Worm (Caenorhabditis elegans) whole organism, late embryonic: ENCODE measurements around the gene nspb-3.

ENCODE experiments used
- C08G9.2 ChIP-seq: sonication (generic microtip); optimal IDR thresholded peaks from 2 replicates; lab custom pipeline; 2016; ENCODE audit warnings: mild to moderate bottlenecking, missing genetic modification characterization, moderate library complexity, missing compliant biosample characterization
- K09A11.1 ChIP-seq: sonication (generic microtip); optimal IDR thresholded peaks from 2 replicates; lab custom pipeline; 2017; ENCODE audit warnings: antibody characterized with exemption, mild to moderate bottlenecking, missing genetic modification characterization, missing compliant biosample characterization; ENCODE audit not compliant: insufficient read depth
- T23F11.4 ChIP-seq: fragments of 200-800 bp; sonication (Bioruptor generic); optimal IDR thresholded peaks from 2 replicates; lab custom pipeline; 2018; ENCODE audit warnings: mild to moderate bottlenecking, missing genetic modification characterization, missing compliant biosample characterization
- ahr-1 ChIP-seq: sonication (generic microtip); optimal IDR thresholded peaks from 2 replicates; lab custom pipeline; 2016; ENCODE audit warnings: missing genetic modification characterization, missing compliant biosample characterization
- ceh-18 ChIP-seq: sonication (generic microtip); optimal IDR thresholded peaks from 2 replicates; lab custom pipeline; 2016; ENCODE audit warnings: missing genetic modification characterization, missing compliant biosample characterization
- ceh-19 ChIP-seq: fragments of 200-800 bp; sonication (Bioruptor generic); optimal IDR thresholded peaks from 2 replicates; lab custom pipeline; 2018; ENCODE audit warnings: mild to moderate bottlenecking, missing genetic modification characterization, missing compliant biosample characterization
- ceh-2 ChIP-seq: sonication (generic microtip); optimal IDR thresholded peaks from 2 replicates; lab custom pipeline; 2016; ENCODE audit warnings: missing genotype, missing genetic modification characterization, missing compliant biosample characterization
- ceh-24 ChIP-seq: sonication (generic microtip); optimal IDR thresholded peaks from 2 replicates; lab custom pipeline; 2016; ENCODE audit warnings: mild to moderate bottlenecking, missing genetic modification characterization, missing compliant biosample characterization
- ceh-31 ChIP-seq: sonication (generic microtip); optimal IDR thresholded peaks from 2 replicates; lab custom pipeline; 2016; ENCODE audit warnings: missing genetic modification characterization, missing compliant biosample characterization
- ceh-45 ChIP-seq: fragments of 200-800 bp; sonication (Bioruptor generic); IDR thresholded peaks from 2 replicates; pipeline ENCODE4 v1.3.6; 2022; ENCODE audit warnings: missing genetic modification reagents, missing genetic modification characterization, missing compliant biosample characterization
- ceh-48 ChIP-seq: sonication (generic microtip); optimal IDR thresholded peaks from 2 replicates; lab custom pipeline; 2016; ENCODE audit warnings: missing genetic modification characterization, inconsistent platforms, missing compliant biosample characterization
- ceh-9 ChIP-seq: sonication (generic microtip); optimal IDR thresholded peaks from 2 replicates; lab custom pipeline; 2016; ENCODE audit warnings: mild to moderate bottlenecking, missing genetic modification characterization, inconsistent platforms, missing compliant biosample characterization
- che-1 ChIP-seq: sonication (generic microtip); optimal IDR thresholded peaks from 2 replicates; lab custom pipeline; 2016; ENCODE audit warnings: mild to moderate bottlenecking, missing genetic modification characterization, missing compliant biosample characterization
- elt-2 ChIP-seq: sonication (generic microtip); optimal IDR thresholded peaks from 2 replicates; lab custom pipeline; 2016; ENCODE audit warnings: missing genetic modification reagents, missing genetic modification characterization, missing compliant biosample characterization
- ets-4 ChIP-seq: sonication (generic microtip); optimal IDR thresholded peaks from 2 replicates; lab custom pipeline; 2016; ENCODE audit warnings: missing genetic modification characterization, missing compliant biosample characterization
- gmeb-2 ChIP-seq: sonication (generic microtip); optimal IDR thresholded peaks from 2 replicates; lab custom pipeline; 2016; ENCODE audit warnings: missing genetic modification characterization, inconsistent platforms, missing compliant biosample characterization
- hlh-13 ChIP-seq: fragments of 200-800 bp; sonication (Bioruptor generic); optimal IDR thresholded peaks from 2 replicates; lab custom pipeline; 2018; ENCODE audit warnings: mild to moderate bottlenecking, missing genetic modification characterization, missing compliant biosample characterization
- hlh-15 ChIP-seq: sonication (generic microtip); optimal IDR thresholded peaks from 2 replicates; lab custom pipeline; 2016; ENCODE audit warnings: missing genetic modification characterization, missing compliant biosample characterization
- hlh-30 ChIP-seq: sonication (generic microtip); optimal IDR thresholded peaks from 2 replicates; lab custom pipeline; 2017; ENCODE audit warnings: antibody characterized with exemption, missing genetic modification characterization, missing compliant biosample characterization; ENCODE audit not compliant: insufficient read depth
- hlh-6 ChIP-seq: sonication (generic microtip); optimal IDR thresholded peaks from 2 replicates; lab custom pipeline; 2016; ENCODE audit warnings: missing genotype, missing genetic modification characterization, missing compliant biosample characterization
- nfya-1 ChIP-seq: sonication (generic microtip); optimal IDR thresholded peaks from 2 replicates; lab custom pipeline; 2017; ENCODE audit warnings: missing genetic modification characterization, mild to moderate bottlenecking, missing compliant biosample characterization, antibody characterized with exemption, moderate library complexity
- nhr-11 ChIP-seq: fragments of 150-350 bp; optimal IDR thresholded peaks from 2 replicates; lab custom pipeline; 2014; ENCODE audit warnings: missing biosample characterization, missing genetic modification characterization
- pag-3 ChIP-seq: sonication (generic microtip); optimal IDR thresholded peaks from 2 replicates; lab custom pipeline; 2016; ENCODE audit warnings: missing compliant biosample characterization, missing genetic modification characterization, borderline replicate concordance
- pax-1 ChIP-seq: fragments of 150-350 bp; optimal IDR thresholded peaks from 2 replicates; lab custom pipeline; 2014; ENCODE audit warnings: missing biosample characterization, missing genetic modification characterization
- pqm-1 ChIP-seq: sonication (generic microtip); optimal IDR thresholded peaks from 2 replicates; lab custom pipeline; 2016; ENCODE audit warnings: missing genetic modification characterization, missing compliant biosample characterization
- pros-1 ChIP-seq: fragments of 150-350 bp; optimal IDR thresholded peaks from 2 replicates; lab custom pipeline; 2014; ENCODE audit warnings: missing biosample characterization, missing genetic modification reagents, missing genetic modification characterization
- ref-2 ChIP-seq: sonication (generic microtip); optimal IDR thresholded peaks from 2 replicates; lab custom pipeline; 2016; ENCODE audit warnings: missing genetic modification characterization, missing compliant biosample characterization
- rnt-1 ChIP-seq: sonication (generic microtip); optimal IDR thresholded peaks from 2 replicates; lab custom pipeline; 2016; ENCODE audit warnings: missing genetic modification characterization, missing compliant biosample characterization
- sdc-2 ChIP-seq: sonication (generic microtip); optimal IDR thresholded peaks from 2 replicates; lab custom pipeline; 2016; ENCODE audit warnings: missing genotype, missing genetic modification characterization, missing compliant biosample characterization
- sox-2 ChIP-seq: fragments of 200-800 bp; sonication (Bioruptor generic); IDR thresholded peaks from 2 replicates; pipeline ENCODE4 v1.3.6; 2022; ENCODE audit warnings: missing genetic modification reagents, missing genetic modification characterization, missing compliant biosample characterization
- sox-4 ChIP-seq: sonication (generic microtip); optimal IDR thresholded peaks from 2 replicates; lab custom pipeline; 2017; ENCODE audit warnings: mild to moderate bottlenecking, missing genetic modification characterization, inconsistent platforms, missing compliant biosample characterization
- tbx-7 ChIP-seq: sonication (generic microtip); optimal IDR thresholded peaks from 2 replicates; lab custom pipeline; 2016; ENCODE audit warnings: missing genotype, missing genetic modification characterization, missing compliant biosample characterization
- ttx-3 ChIP-seq: sonication (generic microtip); optimal IDR thresholded peaks from 2 replicates; lab custom pipeline; 2016; ENCODE audit warnings: missing genetic modification reagents, missing genetic modification characterization, missing compliant biosample characterization
- unc-3 ChIP-seq, 2 experiments: fragments of 200-800 bp in 1 of 2; sonication (Bioruptor generic) in 1 of 2; sonication (generic microtip) in 1 of 2; conservative IDR thresholded peaks in 1 of 2; optimal IDR thresholded peaks in 1 of 2; 2 replicates each; pipeline versions ENCODE4 v1.3.6 to Lab custom; 2016 to 2022; ENCODE audit warnings: missing compliant biosample characterization in 2 of 2, missing genetic modification characterization in 2 of 2, missing genetic modification reagents in 1 of 2
- unc-42 ChIP-seq: sonication (generic microtip); optimal IDR thresholded peaks from 2 replicates; lab custom pipeline; 2016; ENCODE audit warnings: missing genotype, missing genetic modification characterization, missing compliant biosample characterization
- ztf-16 ChIP-seq: sonication (generic microtip); optimal IDR thresholded peaks from 2 replicates; lab custom pipeline; 2017; ENCODE audit warnings: missing genetic modification characterization, missing compliant biosample characterization

The nspb-3 gene

DNA sequence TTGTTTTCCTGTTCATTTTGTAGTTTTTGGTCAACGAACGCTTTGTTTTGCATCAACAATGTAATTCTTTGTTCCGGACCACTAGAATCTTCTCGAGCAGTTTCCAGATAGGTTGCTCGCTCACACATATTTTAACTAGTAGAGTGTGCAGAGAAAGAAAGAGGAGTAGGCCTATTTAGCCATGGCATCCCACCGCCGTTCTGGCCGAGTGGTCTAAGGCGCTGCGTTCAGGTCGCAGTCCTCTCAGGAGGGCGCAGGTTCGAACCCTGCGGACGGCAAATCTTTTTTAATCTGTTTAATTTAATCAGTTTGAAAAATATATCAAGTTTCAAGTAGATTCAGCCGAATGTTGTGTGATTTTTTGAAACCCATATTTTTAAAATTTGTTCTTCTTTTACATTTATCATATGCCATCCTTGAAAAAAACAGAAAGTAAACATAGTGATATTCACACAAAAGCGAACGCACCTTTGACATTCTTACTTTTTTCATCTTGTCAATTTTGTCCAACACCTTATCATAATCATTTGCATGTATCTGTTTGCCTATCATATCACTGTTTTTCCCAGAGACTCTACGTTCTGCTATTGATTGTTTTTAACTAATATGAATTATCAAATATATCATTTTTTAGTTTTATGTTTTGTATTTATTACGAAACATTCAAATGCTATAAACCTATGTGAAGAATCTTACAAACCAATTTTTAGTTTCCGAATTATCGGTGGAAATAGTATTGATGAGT lies 38.0 kb downstream of the nspb-3 start, which contains the start of gene try-3 (continued):
- TF ChIP-seq elt-2 (peak; percentile 77), ceh-45 (GFP tag; lab: Robert Waterston, UW) (no peak), ref-2 (tag; lab: Kevin White, UChicago) (peak; percentile 43), ttx-3 (tag; lab: Kevin White, UChicago) (peak; percentile 42), ceh-24 (tag; lab: Kevin White, UChicago) (no peak), ets-4 (tag; lab: Kevin White, UChicago) (no peak), gmeb-2 (tag; lab: Kevin White, UChicago) (peak; percentile 51), hlh-15 (tag; lab: Kevin White, UChicago) (no peak), ceh-18 (tag; lab: Kevin White, UChicago) (peak; percentile 17), pros-1 (tag; lab: Kevin White, UChicago) (peak; percentile 23), che-1 (tag; lab: Kevin White, UChicago) (peak; percentile 59), sox-2 (GFP tag; lab: Robert Waterston, UW) (no peak), K09A11.1 (tag; lab: Kevin White, UChicago) (peak; percentile 24), nhr-11 (no peak), pax-1 (tag; lab: Kevin White, UChicago) (no peak), tbx-7 (tag; lab: Kevin White, UChicago) (no peak), hlh-13 (GFP tag; lab: Kevin White, UChicago) (peak; percentile 16), ceh-19 (GFP tag; lab: Kevin White, UChicago) (peak; percentile 52)
- TF ChIP-seq, all 69 proteins: peak for 38

DNA sequence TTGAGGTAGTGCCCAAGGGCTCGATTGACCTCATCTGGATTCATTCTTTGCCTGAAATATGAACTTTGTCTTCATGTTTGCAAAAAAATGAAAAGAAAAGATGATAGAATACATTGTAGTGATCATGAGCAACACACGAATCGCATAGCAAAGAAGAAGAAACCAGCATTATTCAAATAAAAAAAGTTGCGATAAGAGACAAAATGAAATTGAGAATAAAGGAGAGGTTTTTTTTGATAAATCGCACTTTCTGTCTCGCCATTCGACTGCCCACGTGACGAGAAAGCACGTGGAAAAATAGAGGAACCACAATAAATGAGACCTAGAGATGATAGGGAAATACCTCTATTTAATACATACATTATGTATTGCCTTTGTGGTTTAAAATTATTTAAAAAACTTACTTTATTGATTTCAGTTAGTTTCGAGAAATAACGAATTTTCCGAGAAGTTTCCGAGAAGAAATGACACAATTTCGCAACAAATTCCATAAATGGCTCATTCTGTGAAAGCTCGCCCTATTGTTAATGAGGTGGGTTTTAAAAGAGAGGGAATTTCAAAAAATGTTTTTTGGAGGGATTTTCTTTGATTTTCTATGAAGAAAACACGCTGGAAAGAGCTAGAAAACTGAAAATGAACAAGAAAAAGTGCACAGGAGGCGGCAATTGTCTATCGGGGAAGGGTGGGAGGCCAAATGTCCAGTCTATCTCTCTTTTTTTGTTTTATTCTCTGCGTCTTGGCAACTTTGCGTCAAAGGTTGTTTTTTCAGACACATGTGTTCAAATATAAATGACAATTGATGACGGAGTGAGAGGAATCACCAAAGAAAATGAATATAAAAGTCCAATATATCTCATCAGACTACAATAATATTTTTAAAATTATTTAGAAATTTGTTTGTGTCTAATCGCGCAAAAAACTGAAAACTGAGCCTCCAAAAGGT lies 39.1 kb downstream of the nspb-3 start, which contains the start of gene paqr-1:
Gene paqr-1 (minus strand): TSS at position 51 of the 943 bp plus-strand sequence.
- no peak for TF ChIP-seq ztf-16 (tag; lab: Kevin White, UChicago)
- TF ChIP-seq sdc-2 (tag; lab: Kevin White, UChicago) = no peak
- TF ChIP-seq ceh-2 (tag; lab: Kevin White, UChicago) = no peak
- peak; percentile 15 for TF ChIP-seq unc-42 (tag; lab: Kevin White, UChicago)
- TF ChIP-seq unc-3 (GFP tag; conservative IDR thresholded peaks at IDR 0.05; lab: Robert Waterston, UW) = no peak
- no peak for TF ChIP-seq unc-3 (tag; optimal IDR thresholded peaks at IDR 0.05; lab: Kevin White, UChicago)
- TF ChIP-seq ceh-9 (tag; lab: Kevin White, UChicago) = no peak
- TF ChIP-seq T23F11.4 (GFP tag; lab: Kevin White, UChicago) = no peak
- no peak for TF ChIP-seq hlh-6 (tag; lab: Kevin White, UChicago)
- TF ChIP-seq C08G9.2 (tag; lab: Kevin White, UChicago) = no peak
- TF ChIP-seq ceh-31 (tag; lab: Kevin White, UChicago) = peak; percentile 21
- TF ChIP-seq ceh-48 (tag; lab: Kevin White, UChicago) = no peak
- no peak for TF ChIP-seq rnt-1 (tag; lab: Kevin White, UChicago)
- no peak for TF ChIP-seq ahr-1 (tag; lab: Kevin White, UChicago)
- no peak for TF ChIP-seq gmeb-2 (tag; lab: Kevin White, UChicago)
- TF ChIP-seq sox-4 (tag; lab: Kevin White, UChicago) = no peak
- TF ChIP-seq nfya-1 (tag; lab: Kevin White, UChicago) = no peak
- TF ChIP-seq pros-1 (tag; lab: Kevin White, UChicago) = no peak
- TF ChIP-seq pag-3 = no peak
- TF ChIP-seq pqm-1 (tag; lab: Kevin White, UChicago) = no peak
- TF ChIP-seq hlh-30 (tag; lab: Kevin White, UChicago) = peak; percentile 50
- TF ChIP-seq, all 69 proteins: peak for 3
